Worm (Caenorhabditis elegans): ENCODE results near the gene algn-2.
A peak's percentile ranks its signal among the peaks of the same experiment; 100 is the strongest.

algn-2 gene

DNA sequence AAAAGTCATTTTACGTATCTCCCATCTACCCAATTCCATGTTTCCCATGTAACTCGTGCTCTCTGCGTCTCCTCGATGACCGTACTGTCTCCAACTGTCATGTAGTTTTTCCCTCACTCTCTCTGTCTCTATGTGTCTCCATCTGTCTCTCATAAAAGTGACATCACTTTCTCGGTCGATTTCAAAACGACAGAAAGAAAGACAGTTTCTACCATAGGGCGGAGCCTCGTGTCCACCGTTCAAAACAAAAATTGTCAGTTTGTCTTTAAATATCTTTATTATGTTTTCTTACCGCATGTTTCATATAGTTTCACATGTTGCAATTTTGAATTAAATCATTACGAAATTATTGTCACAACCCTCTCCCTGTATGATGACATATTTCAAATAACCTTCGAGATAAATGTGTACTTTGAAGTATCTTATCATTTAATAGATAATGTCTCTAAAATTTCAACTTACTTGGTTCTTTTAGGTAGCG lies 44.8 kb upstream of the algn-2 start (continued):
- TF ChIP-seq lin-1 (GFP tag; IDR thresholded peaks at IDR 0.05) (peak; percentile 58), spr-1 (tag; optimal IDR thresholded peaks at IDR 0.05) (no peak), nhr-48 (tag; optimal IDR thresholded peaks at IDR 0.05) (peak; percentile 90), duxl-1 (tag; optimal IDR thresholded peaks at IDR 0.05; ENCODE audit: poor library complexity) (no peak), hlh-11 (tag; optimal IDR thresholded peaks at IDR 0.05) (peak; percentile 97), Y48G9A.11 (GFP tag; IDR thresholded peaks at IDR 0.05) (no peak), mxl-2 (GFP tag; conservative IDR thresholded peaks at IDR 0.05) (no peak), vab-7 (GFP tag; IDR thresholded peaks at IDR 0.05) (no peak), D1046.2 (GFP tag; IDR thresholded peaks at IDR 0.05) (no peak), unc-62 (GFP tag; optimal IDR thresholded peaks at IDR 0.05 in 1 of 2) (peak; percentile 64 to 100), unc-62 (tag; optimal IDR thresholded peaks at IDR 0.05) (no peak), zip-11 (GFP tag; IDR thresholded peaks at IDR 0.05) (no peak), nhr-76 (tag; optimal IDR thresholded peaks at IDR 0.05) (peak; percentile 41), nhr-77 (tag; optimal IDR thresholded peaks at IDR 0.05) (peak; percentile 76), tag-97 (GFP tag; IDR thresholded peaks at IDR 0.05) (no peak), ama-1 (optimal IDR thresholded peaks at IDR 0.05) (no peak), ceh-62 (tag; optimal IDR thresholded peaks at IDR 0.05) (no peak), zfp-3 (GFP tag; conservative IDR thresholded peaks at IDR 0.05) (0 out of 2 replicates have a peak, but pooled peaks have one; percentile 27), ceh-82 (tag; optimal IDR thresholded peaks at IDR 0.05) (no peak), pha-4 (GFP tag; IDR thresholded peaks at IDR 0.05) (peak; percentile 74; the same call in 1 of the 2 replicates), pha-4 (tag; optimal IDR thresholded peaks at IDR 0.05) (peak; percentile 57), ceh-44 (GFP tag; IDR thresholded peaks at IDR 0.05) (no peak), fos-1 (tag; optimal IDR thresholded peaks at IDR 0.05) (peak; percentile 60), egl-27 (tag; optimal IDR thresholded peaks at IDR 0.05) (no peak), snpc-4 (tag; optimal IDR thresholded peaks at IDR 0.05) (no peak), F10B5.3 (tag; optimal IDR thresholded peaks at IDR 0.05) (peak; percentile 28), gei-8 (GFP tag; optimal IDR thresholded peaks at IDR 0.05) (peak; percentile 67), nhr-41 (GFP tag; IDR thresholded peaks at IDR 0.05) (no peak), daf-8 (GFP tag; IDR thresholded peaks at IDR 0.05) (no peak), unc-39 (tag; optimal IDR thresholded peaks at IDR 0.05) (no peak), hmg-1.1 (GFP tag; IDR thresholded peaks at IDR 0.05) (peak; percentile 74), nhr-11 (tag; optimal IDR thresholded peaks at IDR 0.05) (peak; percentile 63), Y75B8A.6 (GFP tag; IDR thresholded peaks at IDR 0.05) (no peak), egl-43 (GFP tag; IDR thresholded peaks at IDR 0.05) (no peak)

DNA sequence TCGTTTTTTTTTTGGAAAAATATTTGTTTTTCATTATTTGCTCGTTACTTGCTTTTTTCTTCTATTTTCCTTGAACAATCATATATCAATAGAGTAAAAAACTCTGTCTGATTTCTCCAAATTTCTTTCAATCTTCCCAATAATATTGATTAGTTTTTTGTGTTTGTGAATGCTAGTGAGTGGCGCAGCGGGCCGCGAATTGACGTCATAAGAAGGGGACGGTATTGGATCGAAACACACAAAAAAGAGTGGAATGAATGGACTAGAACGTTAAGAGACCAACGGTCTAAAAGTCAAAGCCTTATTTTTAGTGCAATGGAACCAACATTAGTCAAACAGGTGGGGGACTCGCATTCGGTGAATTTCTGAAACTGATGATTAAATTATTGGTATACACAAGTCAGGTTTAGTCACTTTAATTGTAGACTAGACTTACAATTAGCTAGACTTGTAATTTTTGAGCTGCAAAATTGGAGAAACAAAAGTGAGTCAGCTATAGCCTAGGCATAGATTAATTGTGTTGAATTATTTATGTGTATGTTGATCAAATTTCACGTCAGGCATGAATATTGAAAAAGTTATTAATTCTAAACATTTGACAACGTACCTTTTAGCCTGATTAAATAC lies 43.3 kb upstream of the algn-2 start:
- TF ChIP-seq egl-27 (tag; optimal IDR thresholded peaks at IDR 0.05) (no peak), snpc-1.2 (GFP tag; IDR thresholded peaks at IDR 0.05) (no peak), ama-1 (optimal IDR thresholded peaks at IDR 0.05) (no peak), unc-62 (GFP tag; optimal IDR thresholded peaks at IDR 0.05 in 1 of 2) (peak in 1 of 2 experiments; percentile 31), unc-62 (tag; optimal IDR thresholded peaks at IDR 0.05) (no peak), hlh-30 (tag; optimal IDR thresholded peaks at IDR 0.05; ENCODE audit: insufficient read depth) (no peak), ceh-44 (GFP tag; IDR thresholded peaks at IDR 0.05) (no peak), pqm-1 (tag; optimal IDR thresholded peaks at IDR 0.05) (no peak), lin-39 (tag; optimal IDR thresholded peaks at IDR 0.05) (no peak), nhr-28 (tag; optimal IDR thresholded peaks at IDR 0.05) (peak; percentile 52), dmd-9 (GFP tag; IDR thresholded peaks at IDR 0.05) (no peak), ZK546.5 (tag; optimal IDR thresholded peaks at IDR 0.05) (no peak), php-3 (GFP tag; IDR thresholded peaks at IDR 0.05) (no peak), gei-8 (GFP tag; optimal IDR thresholded peaks at IDR 0.05) (no peak), dve-1 (tag; optimal IDR thresholded peaks at IDR 0.05; ENCODE audit: insufficient read depth) (peak; percentile 11), lir-3 (tag; optimal IDR thresholded peaks at IDR 0.05) (no peak), F37D6.2 (tag; optimal IDR thresholded peaks at IDR 0.05) (no peak), daf-16 (GFP tag; optimal IDR thresholded peaks at IDR 0.05) (no peak), daf-16 (tag; optimal IDR thresholded peaks at IDR 0.05) (peak; percentile 15), fkh-10 (GFP tag; optimal IDR thresholded peaks at IDR 0.05) (no peak), Y48G9A.11 (GFP tag; IDR thresholded peaks at IDR 0.05) (no peak), zfp-2 (tag; optimal IDR thresholded peaks at IDR 0.05) (no peak), ctbp-1 (GFP tag; IDR thresholded peaks at IDR 0.05) (no peak), fos-1 (tag; optimal IDR thresholded peaks at IDR 0.05) (no peak), ceh-28 (tag; optimal IDR thresholded peaks at IDR 0.05) (no peak), zag-1 (tag; optimal IDR thresholded peaks at IDR 0.05) (no peak)
